Fruit fly (Drosophila melanogaster): Measurements from ENCODE around the gene fwd.

dm6 chr3L:338116-338515 lies 18.4 kb upstream of the fwd start:
- TF ChIP-seq psq (optimal IDR thresholded peaks at IDR 0.05) = no peak
- no peak for TF ChIP-seq Dll (optimal IDR thresholded peaks at IDR 0.05)
- TF ChIP-seq EcR (GFP tag; optimal IDR thresholded peaks at IDR 0.05) = no peak
- TF ChIP-seq CG8478 (optimal IDR thresholded peaks at IDR 0.05) = no peak
- no peak for TF ChIP-seq pan (optimal IDR thresholded peaks at IDR 0.05)
- TF ChIP-seq usp (GFP tag; optimal IDR thresholded peaks at IDR 0.05) = no peak
